Fruit fly (Drosophila melanogaster): ENCODE data around the gene TfIIB.

The TfIIB gene

dm6 chr2L:10422643-10423606 lies 8.2 kb upstream of the TfIIB start, which contains the start of the genes pie and Wdfy2 (continued):
- TF ChIP-seq CG10979 (tag; optimal IDR thresholded peaks at IDR 0.05) (no peak), chn (GFP tag; optimal IDR thresholded peaks at IDR 0.05) (no peak), tx (GFP tag; optimal IDR thresholded peaks at IDR 0.05) (no peak), jing (GFP tag; optimal IDR thresholded peaks at IDR 0.05) (no peak), Bgb (GFP tag; IDR thresholded peaks at IDR 0.05; ENCODE audit: partially characterized antibody) (no peak), Atf6 (GFP tag; IDR thresholded peaks at IDR 0.05) (no peak), corto (GFP tag; optimal IDR thresholded peaks at IDR 0.05) (no peak), Asciz (GFP tag; optimal IDR thresholded peaks at IDR 0.05) (no peak), CG6683 (GFP tag; optimal IDR thresholded peaks at IDR 0.05) (no peak), CG14667 (GFP tag; IDR thresholded peaks at IDR 0.05) (no peak), cwo (GFP tag; optimal IDR thresholded peaks at IDR 0.05) (no peak), Drgx (GFP tag; IDR thresholded peaks at IDR 0.05) (no peak), HLH4C (GFP tag; IDR thresholded peaks at IDR 0.05; ENCODE audit: partially characterized antibody) (no peak), CTCF (GFP tag; optimal IDR thresholded peaks at IDR 0.05) (no peak), fd64A (GFP tag; optimal IDR thresholded peaks at IDR 0.05) (no peak), dimm (GFP tag; IDR thresholded peaks at IDR 0.05) (no peak), Trl (optimal IDR thresholded peaks at IDR 0.05) (no peak), Trl (GFP tag; optimal IDR thresholded peaks at IDR 0.05) (no peak), zen (tag; optimal IDR thresholded peaks at IDR 0.05) (peak; percentile 15), CG2889 (GFP tag; IDR thresholded peaks at IDR 0.05) (no peak), Sox100B (GFP tag; optimal IDR thresholded peaks at IDR 0.05) (no peak), CG31441 (GFP tag; IDR thresholded peaks at IDR 0.05) (no peak), chinmo (GFP tag; IDR thresholded peaks at IDR 0.05; ENCODE audit: partially characterized antibody) (no peak), CG7745 (tag; optimal IDR thresholded peaks at IDR 0.05) (no peak), eyg (GFP tag; optimal IDR thresholded peaks at IDR 0.05) (no peak), CG7963 (GFP tag; IDR thresholded peaks at IDR 0.05; ENCODE audit: partially characterized antibody) (no peak), lov (optimal IDR thresholded peaks at IDR 0.05) (no peak), lov (GFP tag; IDR thresholded peaks at IDR 0.05) (no peak), jumu (GFP tag; optimal IDR thresholded peaks at IDR 0.05) (no peak), Nf-YC (tag; optimal IDR thresholded peaks at IDR 0.05) (peak; percentile 1), amos (GFP tag; IDR thresholded peaks at IDR 0.05; ENCODE audit: partially characterized antibody) (no peak), CG18619 (GFP tag; optimal IDR thresholded peaks at IDR 0.05) (no peak), Eip74EF (GFP tag; optimal IDR thresholded peaks at IDR 0.05) (peak in 1 of 2 experiments; percentile 88), Nf-YA (GFP tag; IDR thresholded peaks at IDR 0.05) (no peak), ci (GFP tag; IDR thresholded peaks at IDR 0.05) (no peak), sc (optimal IDR thresholded peaks at IDR 0.05) (no peak), sc (GFP tag; optimal IDR thresholded peaks at IDR 0.05) (no peak), ken (GFP tag; IDR thresholded peaks at IDR 0.05) (no peak), row (GFP tag; IDR thresholded peaks at IDR 0.05) (peak; percentile 77), Sox102F (GFP tag; optimal IDR thresholded peaks at IDR 0.05) (no peak), B-H2 (GFP tag; optimal IDR thresholded peaks at IDR 0.05) (no peak), Sry-β (GFP tag; optimal IDR thresholded peaks at IDR 0.05) (peak; percentile 36), slou (GFP tag; optimal IDR thresholded peaks at IDR 0.05) (no peak), CoRest (tag; optimal IDR thresholded peaks at IDR 0.05) (peak; percentile 28), Ssrp (tag; optimal IDR thresholded peaks at IDR 0.05) (no peak), Ets65A (GFP tag) (no peak), E2f1 (GFP tag; IDR thresholded peaks at IDR 0.05) (no peak), CkIIα-i1 (GFP tag; IDR thresholded peaks at IDR 0.05) (no peak), Hmr (GFP tag; optimal IDR thresholded peaks at IDR 0.05) (no peak), crol (GFP tag; IDR thresholded peaks at IDR 0.05) (no peak)
